Fruit fly (Drosophila melanogaster) whole organism, embryonic: ENCODE results near the gene Cbp20.

Source experiments
- BEAF-32 ChIP-seq: fragments of 200-800 bp; sonication (Bioruptor generic); optimal IDR thresholded peaks from 3 replicates; lab custom pipeline; 2017; ENCODE audit warnings: missing biosample characterization, missing genetic modification characterization, mild to moderate bottlenecking, moderate library complexity, missing genetic modification reagents
- CG10209 ChIP-seq: fragments of 200-800 bp; sonication (Bioruptor generic); optimal IDR thresholded peaks from 3 replicates; lab custom pipeline; 2017; ENCODE audit warnings: missing biosample characterization, mild to moderate bottlenecking, missing genetic modification characterization, missing genetic modification reagents
- CG12942 ChIP-seq: fragments of 200-800 bp; sonication (Bioruptor generic); optimal IDR thresholded peaks from 3 replicates; lab custom pipeline; 2016; ENCODE audit warnings: missing biosample characterization, missing genetic modification characterization
- CG15269 ChIP-seq: fragments of 200-800 bp; sonication (Bioruptor generic); optimal IDR thresholded peaks from 2 replicates; lab custom pipeline; 2018; ENCODE audit warnings: missing biosample characterization, mild to moderate bottlenecking, missing genetic modification characterization, moderate library complexity
- CG15514 ChIP-seq: fragments of 200-800 bp; sonication (Bioruptor generic); optimal IDR thresholded peaks from 3 replicates; lab custom pipeline; 2017; ENCODE audit warnings: missing biosample characterization, missing genetic modification characterization, mild to moderate bottlenecking, moderate library complexity, missing genetic modification reagents
- CG17385 ChIP-seq: fragments of 200-800 bp; sonication (Bioruptor generic); optimal IDR thresholded peaks from 3 replicates; lab custom pipeline; 2018; ENCODE audit warnings: missing biosample characterization, mild to moderate bottlenecking, missing genetic modification characterization
- CG17568 ChIP-seq: fragments of 200-800 bp; sonication (Bioruptor generic); optimal IDR thresholded peaks from 2 replicates; lab custom pipeline; 2018; ENCODE audit warnings: missing biosample characterization, mild to moderate bottlenecking, missing genetic modification characterization, moderate library complexity
- CG18011 ChIP-seq: fragments of 200-800 bp; sonication (Bioruptor generic); optimal IDR thresholded peaks from 2 replicates; lab custom pipeline; 2017; ENCODE audit warnings: missing biosample characterization, missing genetic modification characterization, mild to moderate bottlenecking, moderate library complexity, missing genotype
- CG18599 ChIP-seq: fragments of 200-800 bp; sonication (Bioruptor generic); optimal IDR thresholded peaks from 3 replicates; lab custom pipeline; 2017; ENCODE audit warnings: missing biosample characterization, missing genetic modification characterization, mild to moderate bottlenecking, moderate library complexity, missing genetic modification reagents
- CG2120 ChIP-seq: fragments of 200-800 bp; sonication (Bioruptor generic); optimal IDR thresholded peaks from 3 replicates; lab custom pipeline; 2016; ENCODE audit warnings: missing biosample characterization, missing genetic modification characterization
- CG2712 ChIP-seq: fragments of 200-800 bp; optimal IDR thresholded peaks from 3 replicates; lab custom pipeline; 2019; ENCODE audit warnings: missing biosample characterization, mild to moderate bottlenecking, missing genetic modification characterization, moderate library complexity
- CG30020 ChIP-seq: fragments of 200-800 bp; optimal IDR thresholded peaks from 2 replicates; lab custom pipeline; 2019; ENCODE audit warnings: missing biosample characterization, mild to moderate bottlenecking, missing genetic modification characterization, moderate library complexity
- CG3407 ChIP-seq: fragments of 200-800 bp; sonication (Bioruptor generic); optimal IDR thresholded peaks from 2 replicates; lab custom pipeline; 2018; ENCODE audit warnings: missing biosample characterization, mild to moderate bottlenecking, missing genetic modification characterization
- CG4617 ChIP-seq: fragments of 200-800 bp; sonication (Bioruptor generic); optimal IDR thresholded peaks from 3 replicates; lab custom pipeline; 2016; ENCODE audit warnings: missing biosample characterization, missing genetic modification characterization, borderline replicate concordance
- CG6689 ChIP-seq: fragments of 200-800 bp; sonication (Bioruptor generic); IDR thresholded peaks from 2 replicates; pipeline ENCODE4 v1.3.6; 2022; ENCODE audit warnings: missing biosample characterization, missing genetic modification characterization
- CG7745 ChIP-seq: fragments of 200-800 bp; sonication (Bioruptor generic); optimal IDR thresholded peaks from 2 replicates; lab custom pipeline; 2018; ENCODE audit warnings: missing biosample characterization, mild to moderate bottlenecking, missing genetic modification characterization, moderate library complexity
- CG7839 ChIP-seq: fragments of 200-800 bp; sonication (Bioruptor generic); optimal IDR thresholded peaks from 3 replicates; lab custom pipeline; 2018; ENCODE audit warnings: missing biosample characterization, mild to moderate bottlenecking, missing genetic modification characterization, moderate library complexity
- CG8089 ChIP-seq: fragments of 200-800 bp; sonication (Bioruptor generic); optimal IDR thresholded peaks from 3 replicates; lab custom pipeline; 2016; ENCODE audit warnings: missing biosample characterization, missing genetic modification characterization
- CG8944 ChIP-seq: fragments of 200-800 bp; sonication (Bioruptor generic); optimal IDR thresholded peaks from 3 replicates; lab custom pipeline; 2016; ENCODE audit warnings: missing biosample characterization, missing genetic modification characterization
- CG9609 ChIP-seq: fragments of 200-800 bp; sonication (Bioruptor generic); optimal IDR thresholded peaks from 3 replicates; lab custom pipeline; 2016; ENCODE audit warnings: missing biosample characterization, missing genetic modification characterization
- CG9797 ChIP-seq: fragments of 200-800 bp; sonication (Bioruptor generic); optimal IDR thresholded peaks from 3 replicates; lab custom pipeline; 2018; ENCODE audit warnings: missing biosample characterization, mild to moderate bottlenecking, missing genetic modification characterization
- CTCF ChIP-seq: fragments of 200-800 bp; sonication (Bioruptor generic); optimal IDR thresholded peaks from 2 replicates; lab custom pipeline; 2017; ENCODE audit warnings: missing biosample characterization, mild to moderate bottlenecking, missing genetic modification characterization, moderate library complexity
- Camta ChIP-seq: fragments of 200-800 bp; sonication (Bioruptor generic); optimal IDR thresholded peaks from 2 replicates; lab custom pipeline; 2016; ENCODE audit warnings: missing biosample characterization, missing genetic modification characterization
- CoRest ChIP-seq: fragments of 200-800 bp; sonication (Bioruptor generic); optimal IDR thresholded peaks from 3 replicates; lab custom pipeline; 2018; ENCODE audit warnings: missing biosample characterization, mild to moderate bottlenecking, missing genetic modification characterization, moderate library complexity
- D ChIP-seq, 2 experiments: fragments of 200-800 bp in 1 of 2; fragments of >200 bp in 1 of 2; sonication (Bioruptor generic) in 1 of 2; optimal IDR thresholded peaks; 2 replicates in 1 of 2; 3 replicates in 1 of 2; lab custom pipeline; 2017; ENCODE audit warnings: mild to moderate bottlenecking in 1 of 2, missing biosample characterization in 1 of 2, missing genetic modification characterization in 1 of 2, missing genetic modification reagents in 1 of 2
- Deaf1 ChIP-seq: fragments of 200-800 bp; optimal IDR thresholded peaks from 3 replicates; lab custom pipeline; 2019; ENCODE audit warnings: missing biosample characterization, mild to moderate bottlenecking, missing genetic modification characterization, moderate library complexity
- Hey ChIP-seq: fragments of 200-800 bp; sonication (Bioruptor generic); optimal IDR thresholded peaks from 3 replicates; lab custom pipeline; 2018; ENCODE audit warnings: missing biosample characterization, mild to moderate bottlenecking, missing genetic modification characterization
- Hsf ChIP-seq: fragments of 200-800 bp; sonication (Bioruptor generic); optimal IDR thresholded peaks from 3 replicates; lab custom pipeline; 2016; ENCODE audit warnings: missing biosample characterization, missing genetic modification characterization
- Lhr ChIP-seq: fragments of 200-800 bp; sonication (Bioruptor generic); optimal IDR thresholded peaks from 3 replicates; lab custom pipeline; 2017; ENCODE audit warnings: mild to moderate bottlenecking, missing biosample characterization, missing genetic modification reagents, missing genetic modification characterization
- MESR4 ChIP-seq: fragments of 200-800 bp; sonication (Bioruptor generic); optimal IDR thresholded peaks from 2 replicates; lab custom pipeline; 2018; ENCODE audit warnings: missing biosample characterization, mild to moderate bottlenecking, missing genetic modification characterization, moderate library complexity
- Max ChIP-seq: fragments of 200-800 bp; sonication (Bioruptor generic); optimal IDR thresholded peaks from 2 replicates; lab custom pipeline; 2016; ENCODE audit warnings: missing biosample characterization, mild to moderate bottlenecking, missing genetic modification characterization
- Oaz ChIP-seq: fragments of 200-800 bp; sonication (Bioruptor generic); IDR thresholded peaks from 2 replicates; pipeline ENCODE4 v1.3.6; 2022; ENCODE audit warnings: missing biosample characterization, missing genetic modification characterization
- Sry-δ ChIP-seq: fragments of 200-800 bp; sonication (Bioruptor generic); optimal IDR thresholded peaks from 2 replicates; lab custom pipeline; 2016; ENCODE audit warnings: missing biosample characterization, missing genetic modification characterization
- abd-A ChIP-seq: fragments of 200-800 bp; sonication (Bioruptor generic); optimal IDR thresholded peaks from 3 replicates; lab custom pipeline; 2019; ENCODE audit warnings: missing biosample characterization, mild to moderate bottlenecking, missing genetic modification characterization, moderate library complexity
- bcd ChIP-seq: fragments of 200-800 bp; sonication (Bioruptor generic); optimal IDR thresholded peaks from 2 replicates; lab custom pipeline; 2017; ENCODE audit warnings: missing biosample characterization, mild to moderate bottlenecking, missing genetic modification characterization
- cas ChIP-seq: fragments of 200-800 bp; sonication (Bioruptor generic); IDR thresholded peaks from 2 replicates; pipeline ENCODE4 v1.3.6; 2022; ENCODE audit warnings: missing biosample characterization, missing genetic modification characterization
- fd102C ChIP-seq: fragments of 200-800 bp; sonication (Bioruptor generic); optimal IDR thresholded peaks from 2 replicates; lab custom pipeline; 2018; ENCODE audit warnings: missing biosample characterization, mild to moderate bottlenecking, missing genetic modification characterization, moderate library complexity
- grau ChIP-seq: fragments of 200-800 bp; optimal IDR thresholded peaks from 3 replicates; lab custom pipeline; 2019; ENCODE audit warnings: missing biosample characterization, mild to moderate bottlenecking, missing genetic modification characterization, moderate library complexity
- jing ChIP-seq: fragments of 200-800 bp; sonication (Bioruptor generic); optimal IDR thresholded peaks from 2 replicates; lab custom pipeline; 2018; ENCODE audit warnings: missing biosample characterization, mild to moderate bottlenecking, missing genetic modification characterization
- kay ChIP-seq: fragments of 200-800 bp; sonication (Bioruptor generic); optimal IDR thresholded peaks from 2 replicates; lab custom pipeline; 2016; ENCODE audit warnings: missing biosample characterization, missing genetic modification characterization
- ken ChIP-seq: fragments of 200-800 bp; sonication (Bioruptor generic); IDR thresholded peaks from 3 replicates; pipeline ENCODE4 v1.3.6; 2022; ENCODE audit warnings: missing biosample characterization, missing genetic modification characterization
- lab ChIP-seq: fragments of 200-800 bp; sonication (Bioruptor generic); optimal IDR thresholded peaks from 3 replicates; lab custom pipeline; 2017; ENCODE audit warnings: missing biosample characterization, missing genetic modification characterization, mild to moderate bottlenecking, moderate library complexity, missing genetic modification reagents
- odd ChIP-seq: fragments of 200-800 bp; sonication (Bioruptor generic); optimal IDR thresholded peaks from 2 replicates; lab custom pipeline; 2017; ENCODE audit warnings: missing biosample characterization, mild to moderate bottlenecking, missing genetic modification characterization
- p53 ChIP-seq: fragments of 200-800 bp; sonication (Bioruptor generic); optimal IDR thresholded peaks from 2 replicates; lab custom pipeline; 2016; ENCODE audit warnings: missing biosample characterization, missing genetic modification characterization
- pzg ChIP-seq: fragments of 200-800 bp; sonication (Bioruptor generic); optimal IDR thresholded peaks from 3 replicates; lab custom pipeline; 2018; ENCODE audit warnings: missing biosample characterization, mild to moderate bottlenecking, missing genetic modification characterization, moderate library complexity
- row ChIP-seq: fragments of 200-800 bp; sonication (Bioruptor generic); IDR thresholded peaks from 3 replicates; pipeline ENCODE4 v1.3.6; 2022; ENCODE audit warnings: missing biosample characterization, missing genetic modification characterization
- sens ChIP-seq: fragments of 200-800 bp; sonication (Bioruptor generic); peaks from one replicate; lab custom pipeline; 2016; ENCODE audit warnings: missing biosample characterization, missing genetic modification characterization
- so ChIP-seq: fragments of 200-800 bp; sonication (Bioruptor generic); IDR thresholded peaks from 3 replicates; pipeline ENCODE4 v1.3.6; 2022; ENCODE audit warnings: missing biosample characterization, missing genetic modification characterization

Gene Cbp20

dm6 chr3R:18198518-18199118, 34.2 kb downstream of the Cbp20 start (continued):
- no peak for TF ChIP-seq CG6689
- TF ChIP-seq CG7745 (tag; lab: Kevin White, UChicago): peak; percentile 66
- TF ChIP-seq p53 (GFP tag; lab: Kevin White, UChicago): peak; percentile 26
- peak; percentile 34 for TF ChIP-seq CG10209 (GFP tag; lab: Kevin White, UChicago)
- TF ChIP-seq CG18599 (GFP tag; lab: Kevin White, UChicago): peak; percentile 61
- peak; percentile 29 for TF ChIP-seq CG2120 (GFP tag; lab: Kevin White, UChicago)
- peak; percentile 45 for TF ChIP-seq lab (GFP tag; lab: Kevin White, UChicago)
- TF ChIP-seq kay (GFP tag; lab: Kevin White, UChicago): peak; percentile 37
- TF ChIP-seq fd102C (GFP tag; lab: Kevin White, UChicago): peak; percentile 64
- peak; percentile 25 for TF ChIP-seq CG15269 (tag; lab: Kevin White, UChicago)
- peak; percentile 68 for TF ChIP-seq CG17568 (GFP tag; lab: Kevin White, UChicago)
- TF ChIP-seq abd-A (tag; lab: Kevin White, UChicago): peak; percentile 4
- TF ChIP-seq D (optimal IDR thresholded peaks at IDR 0.05; lab: Kevin White, UChicago): peak; percentile 52
- peak; percentile 32 for TF ChIP-seq D (GFP tag; optimal IDR thresholded peaks at IDR 0.05; lab: Kevin White, UChicago)
- no peak for TF ChIP-seq pzg
- TF ChIP-seq Hey (tag; lab: Kevin White, UChicago): peak; percentile 47
- peak; percentile 22 for TF ChIP-seq odd
- peak; percentile 55 for TF ChIP-seq CG3407 (GFP tag; lab: Kevin White, UChicago)
- no peak for TF ChIP-seq CG8944 (GFP tag; lab: Kevin White, UChicago)
- TF ChIP-seq, all 482 proteins: peak for 177

- TF ChIP-seq CG18011 (GFP tag; lab: Kevin White, UChicago) (no peak), Deaf1 (tag; lab: Kevin White, UChicago) (peak; percentile 90), ken (GFP tag; lab: Robert Waterston, UW) (no peak), Sry-δ (peak; percentile 27), CG2712 (tag; lab: Kevin White, UChicago) (peak; percentile 26), jing (GFP tag; lab: Kevin White, UChicago) (no peak), CTCF (GFP tag; lab: Kevin White, UChicago) (peak; percentile 16), CG15514 (peak; percentile 60), CG17385 (peak; percentile 97), CG30020 (tag; lab: Kevin White, UChicago) (no peak), CG9609 (GFP tag; lab: Kevin White, UChicago) (no peak), CG4617 (GFP tag; lab: Kevin White, UChicago) (peak; percentile 68), so (GFP tag; lab: Robert Waterston, UW) (no peak), CG12942 (GFP tag; lab: Kevin White, UChicago) (no peak), CoRest (tag; lab: Kevin White, UChicago) (peak; percentile 46), bcd (peak; percentile 26), CG8089 (GFP tag; lab: Kevin White, UChicago) (no peak), Oaz (GFP tag; lab: Robert Waterston, UW) (no peak), grau (no peak), BEAF-32 (GFP tag; lab: Kevin White, UChicago) (peak; percentile 66), MESR4 (GFP tag; lab: Kevin White, UChicago) (peak; percentile 80), Max (GFP tag; lab: Kevin White, UChicago) (peak; percentile 24), sens (GFP tag; lab: Kevin White, UChicago) (peak; percentile 14), CG9797 (GFP tag; lab: Kevin White, UChicago) (peak; percentile 83), Lhr (peak; percentile 79), row (GFP tag; lab: Robert Waterston, UW) (no peak), Hsf (GFP tag; lab: Kevin White, UChicago) (peak; percentile 11), CG7839 (tag; lab: Kevin White, UChicago) (no peak), Camta (GFP tag; lab: Kevin White, UChicago) (no peak), cas (no peak)
Observed at dm6 chr3R:18199177-18199884, 34.9 kb downstream of the Cbp20 start, which contains the start of the genes Ssdp and CG7985. TSS of gene Ssdp (minus strand) at chr3R:18199595. TSS of gene CG7985 (plus strand) at chr3R:18199857.
